Fruit fly (Drosophila melanogaster) whole organism, embryonic: Measurements from ENCODE around the gene Jon99Fii.

Experiments
- Atf-2 ChIP-seq: fragments of 200-800 bp; sonication (Bioruptor generic); optimal IDR thresholded peaks from 2 replicates; lab custom pipeline; 2016; ENCODE audit warnings: missing biosample characterization, missing genetic modification characterization
- B-H1 ChIP-seq: fragments of 200-800 bp; sonication (Bioruptor generic); IDR thresholded peaks from 3 replicates; pipeline ENCODE4 v1.3.6; 2022; ENCODE audit warnings: missing biosample characterization, missing genetic modification characterization
- BtbVII ChIP-seq: fragments of 200-800 bp; sonication (Bioruptor generic); optimal IDR thresholded peaks from 3 replicates; lab custom pipeline; 2017; ENCODE audit warnings: missing biosample characterization, mild to moderate bottlenecking, missing genetic modification characterization
- CG10209 ChIP-seq: fragments of 200-800 bp; sonication (Bioruptor generic); optimal IDR thresholded peaks from 3 replicates; lab custom pipeline; 2017; ENCODE audit warnings: missing biosample characterization, mild to moderate bottlenecking, missing genetic modification characterization, missing genetic modification reagents
- CG10543 ChIP-seq: fragments of 200-800 bp; sonication (Bioruptor generic); optimal IDR thresholded peaks from 3 replicates; lab custom pipeline; 2017; ENCODE audit warnings: missing biosample characterization, mild to moderate bottlenecking, missing genetic modification characterization, moderate library complexity
- CG10959 ChIP-seq: fragments of 200-800 bp; sonication (Bioruptor generic); IDR thresholded peaks from 2 replicates; pipeline ENCODE4 v1.3.6; 2022; ENCODE audit warnings: missing biosample characterization, missing genetic modification characterization
- CG11093 ChIP-seq: fragments of 200-800 bp; sonication (Bioruptor generic); IDR thresholded peaks from 3 replicates; pipeline ENCODE4 v1.3.6; 2022; ENCODE audit warnings: missing biosample characterization, missing genetic modification characterization
- CG11398 ChIP-seq: fragments of 200-800 bp; sonication (Bioruptor generic); optimal IDR thresholded peaks from 2 replicates; lab custom pipeline; 2016; ENCODE audit warnings: missing biosample characterization, missing genetic modification characterization
- CG13424 ChIP-seq: fragments of 200-800 bp; sonication (Bioruptor generic); optimal IDR thresholded peaks from 2 replicates; lab custom pipeline; 2019; ENCODE audit warnings: missing biosample characterization, mild to moderate bottlenecking, missing genetic modification characterization, moderate library complexity
- CG13624 ChIP-seq: fragments of 200-800 bp; sonication (Bioruptor generic); optimal IDR thresholded peaks from 2 replicates; lab custom pipeline; 2016; ENCODE audit warnings: missing biosample characterization, missing genetic modification characterization
- CG13775 ChIP-seq: fragments of 200-800 bp; sonication (Bioruptor generic); optimal IDR thresholded peaks from 3 replicates; lab custom pipeline; 2017; ENCODE audit warnings: missing biosample characterization, mild to moderate bottlenecking, missing genetic modification characterization
- CG15011 ChIP-seq: fragments of 200-800 bp; sonication (Bioruptor generic); optimal IDR thresholded peaks from 3 replicates; lab custom pipeline; 2018; ENCODE audit warnings: missing biosample characterization, mild to moderate bottlenecking, missing genetic modification characterization
- CG15269 ChIP-seq: fragments of 200-800 bp; sonication (Bioruptor generic); optimal IDR thresholded peaks from 2 replicates; lab custom pipeline; 2018; ENCODE audit warnings: missing biosample characterization, mild to moderate bottlenecking, missing genetic modification characterization, moderate library complexity
- CG1529 ChIP-seq: fragments of 200-800 bp; sonication (Bioruptor generic); optimal IDR thresholded peaks from 3 replicates; lab custom pipeline; 2018; ENCODE audit warnings: missing biosample characterization, missing genetic modification characterization
- CG15479 ChIP-seq: fragments of 200-800 bp; sonication (Bioruptor generic); optimal IDR thresholded peaks from 3 replicates; lab custom pipeline; 2019; ENCODE audit warnings: missing biosample characterization, mild to moderate bottlenecking, missing genetic modification characterization, moderate library complexity
- CG17385 ChIP-seq: fragments of 200-800 bp; sonication (Bioruptor generic); optimal IDR thresholded peaks from 3 replicates; lab custom pipeline; 2018; ENCODE audit warnings: missing biosample characterization, mild to moderate bottlenecking, missing genetic modification characterization
- CG17802 ChIP-seq: fragments of 200-800 bp; sonication (Bioruptor generic); optimal IDR thresholded peaks from 2 replicates; lab custom pipeline; 2018; ENCODE audit warnings: missing biosample characterization, mild to moderate bottlenecking, missing genetic modification characterization, moderate library complexity
- CG18011 ChIP-seq: fragments of 200-800 bp; sonication (Bioruptor generic); optimal IDR thresholded peaks from 2 replicates; lab custom pipeline; 2017; ENCODE audit warnings: missing biosample characterization, missing genetic modification characterization, mild to moderate bottlenecking, moderate library complexity, missing genotype
- CG18599 ChIP-seq: fragments of 200-800 bp; sonication (Bioruptor generic); optimal IDR thresholded peaks from 3 replicates; lab custom pipeline; 2017; ENCODE audit warnings: missing biosample characterization, missing genetic modification characterization, mild to moderate bottlenecking, moderate library complexity, missing genetic modification reagents
- CG31388 ChIP-seq: fragments of 200-800 bp; sonication (Bioruptor generic); optimal IDR thresholded peaks from 2 replicates; lab custom pipeline; 2016; ENCODE audit warnings: missing biosample characterization, missing genetic modification characterization
- CG3281 ChIP-seq: fragments of 200-800 bp; sonication (Bioruptor generic); optimal IDR thresholded peaks from 3 replicates; lab custom pipeline; 2017; ENCODE audit warnings: missing biosample characterization, mild to moderate bottlenecking, missing genetic modification characterization
- CG43689 ChIP-seq: fragments of 200-800 bp; sonication (Bioruptor generic); IDR thresholded peaks from 2 replicates; pipeline ENCODE4 v1.3.6; 2022; ENCODE audit warnings: missing biosample characterization, missing genetic modification characterization
- CG6254 ChIP-seq: fragments of 200-800 bp; sonication (Bioruptor generic); optimal IDR thresholded peaks from 3 replicates; lab custom pipeline; 2017; ENCODE audit warnings: mild to moderate bottlenecking, missing biosample characterization, missing genetic modification reagents, missing genetic modification characterization
- CG6765 ChIP-seq: fragments of 200-800 bp; sonication (Bioruptor generic); optimal IDR thresholded peaks from 3 replicates; lab custom pipeline; 2017; ENCODE audit warnings: missing biosample characterization, mild to moderate bottlenecking, missing genetic modification characterization
- CG7745 ChIP-seq: fragments of 200-800 bp; sonication (Bioruptor generic); optimal IDR thresholded peaks from 2 replicates; lab custom pipeline; 2018; ENCODE audit warnings: missing biosample characterization, mild to moderate bottlenecking, missing genetic modification characterization, moderate library complexity
- CG9797 ChIP-seq: fragments of 200-800 bp; sonication (Bioruptor generic); optimal IDR thresholded peaks from 3 replicates; lab custom pipeline; 2018; ENCODE audit warnings: missing biosample characterization, mild to moderate bottlenecking, missing genetic modification characterization
- CG9876 ChIP-seq: fragments of 200-800 bp; sonication (Bioruptor generic); optimal IDR thresholded peaks from 2 replicates; lab custom pipeline; 2016; ENCODE audit warnings: missing biosample characterization, missing genetic modification characterization
- CrebB ChIP-seq: fragments of 200-800 bp; sonication (Bioruptor generic); optimal IDR thresholded peaks from 3 replicates; lab custom pipeline; 2018; ENCODE audit warnings: missing biosample characterization, mild to moderate bottlenecking, missing genetic modification characterization
- D19B ChIP-seq: fragments of 200-800 bp; sonication (Bioruptor generic); optimal IDR thresholded peaks from 2 replicates; lab custom pipeline; 2017; ENCODE audit warnings: missing biosample characterization, mild to moderate bottlenecking, missing genetic modification characterization
- Jarid2 ChIP-seq: fragments of 200-800 bp; sonication (Bioruptor generic); optimal IDR thresholded peaks from 3 replicates; lab custom pipeline; 2017; ENCODE audit warnings: mild to moderate bottlenecking, missing biosample characterization, missing genetic modification reagents, missing genetic modification characterization
- Max ChIP-seq: fragments of 200-800 bp; sonication (Bioruptor generic); optimal IDR thresholded peaks from 2 replicates; lab custom pipeline; 2016; ENCODE audit warnings: missing biosample characterization, mild to moderate bottlenecking, missing genetic modification characterization
- Meics ChIP-seq: fragments of 200-800 bp; sonication (Bioruptor generic); optimal IDR thresholded peaks from 2 replicates; lab custom pipeline; 2017; ENCODE audit warnings: missing biosample characterization, mild to moderate bottlenecking, missing genetic modification characterization
- Mes4 ChIP-seq: fragments of 200-800 bp; sonication (Bioruptor generic); optimal IDR thresholded peaks from 2 replicates; lab custom pipeline; 2016; ENCODE audit warnings: missing biosample characterization, missing genetic modification characterization
- Pdp1 ChIP-seq, 2 experiments: fragments of 200-800 bp; sonication (Bioruptor generic); optimal IDR thresholded peaks; 3 replicates each; lab custom pipeline; 2016; ENCODE audit warnings: missing biosample characterization in 2 of 2, missing genetic modification characterization in 2 of 2, mild to moderate bottlenecking in 1 of 2, moderate library complexity in 1 of 2
- Ravus ChIP-seq: fragments of 200-800 bp; sonication (Bioruptor generic); IDR thresholded peaks from 2 replicates; pipeline ENCODE4 v1.3.6; 2022; ENCODE audit warnings: missing biosample characterization, missing genetic modification characterization
- ab ChIP-seq: fragments of 200-800 bp; sonication (Bioruptor generic); optimal IDR thresholded peaks from 2 replicates; lab custom pipeline; 2016; ENCODE audit warnings: missing biosample characterization, missing genetic modification characterization
- ato ChIP-seq: fragments of 200-800 bp; sonication (Bioruptor generic); IDR thresholded peaks from 2 replicates; pipeline ENCODE4 v1.3.6; 2022; ENCODE audit warnings: missing biosample characterization, missing genetic modification characterization; ENCODE audit not compliant: partially characterized antibody
- az2 ChIP-seq: fragments of 200-800 bp; sonication (Bioruptor generic); optimal IDR thresholded peaks from 3 replicates; lab custom pipeline; 2016; ENCODE audit warnings: missing biosample characterization, missing genetic modification characterization
- bcd ChIP-seq: fragments of 200-800 bp; sonication (Bioruptor generic); optimal IDR thresholded peaks from 2 replicates; lab custom pipeline; 2017; ENCODE audit warnings: missing biosample characterization, mild to moderate bottlenecking, missing genetic modification characterization
- crc ChIP-seq: fragments of 200-800 bp; sonication (Bioruptor generic); optimal IDR thresholded peaks from 2 replicates; lab custom pipeline; 2016; ENCODE audit warnings: missing biosample characterization, missing genetic modification characterization
- dysf ChIP-seq: fragments of 200-800 bp; sonication (Bioruptor generic); IDR thresholded peaks from 3 replicates; pipeline ENCODE4 v1.3.6; 2022; ENCODE audit warnings: missing biosample characterization, missing genetic modification characterization
- lmd ChIP-seq: fragments of 200-800 bp; sonication (Bioruptor generic); IDR thresholded peaks from 2 replicates; pipeline ENCODE4 v1.3.6; 2022; ENCODE audit warnings: missing biosample characterization, missing genetic modification characterization
- peb ChIP-seq: fragments of 200-800 bp; sonication (Bioruptor generic); IDR thresholded peaks from 2 replicates; pipeline ENCODE4 v1.3.6; 2022; ENCODE audit warnings: missing biosample characterization, missing genetic modification characterization
- schlank ChIP-seq: fragments of 200-800 bp; sonication (Bioruptor generic); optimal IDR thresholded peaks from 2 replicates; lab custom pipeline; 2018; ENCODE audit warnings: missing biosample characterization, mild to moderate bottlenecking, missing genetic modification characterization
- sd ChIP-seq: fragments of 200-800 bp; sonication (Bioruptor generic); optimal IDR thresholded peaks from 3 replicates; lab custom pipeline; 2018; ENCODE audit warnings: missing biosample characterization, mild to moderate bottlenecking, missing genetic modification characterization, moderate library complexity
- sens ChIP-seq: fragments of 200-800 bp; sonication (Bioruptor generic); peaks from one replicate; lab custom pipeline; 2016; ENCODE audit warnings: missing biosample characterization, missing genetic modification characterization
- sim ChIP-seq: fragments of 200-800 bp; sonication (Bioruptor generic); IDR thresholded peaks from 2 replicates; pipeline ENCODE4 v1.3.6; 2022; ENCODE audit warnings: missing biosample characterization, missing genetic modification characterization
- slp2 ChIP-seq: fragments of 200-800 bp; sonication (Bioruptor generic); optimal IDR thresholded peaks from 2 replicates; lab custom pipeline; 2016; ENCODE audit warnings: missing biosample characterization, missing genetic modification characterization
- ssp ChIP-seq: fragments of 200-800 bp; sonication (Bioruptor generic); IDR thresholded peaks from 2 replicates; pipeline ENCODE4 v1.3.6; 2022; ENCODE audit warnings: missing biosample characterization, missing genetic modification characterization
- tup ChIP-seq: fragments of 200-800 bp; sonication (Bioruptor generic); optimal IDR thresholded peaks from 2 replicates; lab custom pipeline; 2016; ENCODE audit warnings: missing biosample characterization, mild to moderate bottlenecking, missing genetic modification characterization, moderate library complexity
- vvl ChIP-seq: fragments of 200-800 bp; sonication (Bioruptor generic); IDR thresholded peaks from 2 replicates; pipeline ENCODE4 v1.3.6; 2022; ENCODE audit warnings: missing biosample characterization, missing genetic modification characterization
- wor ChIP-seq: fragments of 200-800 bp; sonication (Bioruptor generic); IDR thresholded peaks from 2 replicates; pipeline ENCODE4 v1.3.6; 2022; ENCODE audit warnings: missing biosample characterization, missing genetic modification characterization

Jon99Fii gene

dm6 chr3R:30536919-30537318, 49.2 kb upstream of the Jon99Fii start (continued):
- TF ChIP-seq lmd (GFP tag; lab: Robert Waterston, UW): no peak
- no peak for TF ChIP-seq bcd
- TF ChIP-seq CG13624: no peak
- TF ChIP-seq crc (GFP tag; lab: Kevin White, UChicago): no peak
- no peak for TF ChIP-seq CG15269 (tag; lab: Kevin White, UChicago)
- no peak for TF ChIP-seq CG11093
- TF ChIP-seq sd (tag; lab: Kevin White, UChicago): peak; percentile 36
- peak; percentile 57 for TF ChIP-seq CG18599
- no peak for TF ChIP-seq tup (GFP tag; lab: Kevin White, UChicago)
- no peak for TF ChIP-seq Atf-2 (GFP tag; lab: Kevin White, UChicago)
- peak; percentile 24 for TF ChIP-seq schlank (tag; lab: Kevin White, UChicago)
- no peak for TF ChIP-seq CG10209 (GFP tag; lab: Kevin White, UChicago)
- TF ChIP-seq Pdp1 (GFP tag; optimal IDR thresholded peaks at IDR 0.05; lab: Kevin White, UChicago): peak in 1 of 2 experiments; percentile 52
- no peak for TF ChIP-seq slp2
- TF ChIP-seq vvl (GFP tag; lab: Robert Waterston, UW): no peak
- no peak for TF ChIP-seq Max (GFP tag; lab: Kevin White, UChicago)
- TF ChIP-seq CG18011: no peak
- no peak for TF ChIP-seq CG13424 (tag; lab: Kevin White, UChicago)
- TF ChIP-seq CG10959: no peak
- no peak for TF ChIP-seq CrebB (tag; lab: Kevin White, UChicago)
- no peak for TF ChIP-seq dysf
- no peak for TF ChIP-seq CG7745
- no peak for TF ChIP-seq CG13775
- peak; percentile 38 for TF ChIP-seq CG3281 (GFP tag; lab: Kevin White, UChicago)
- TF ChIP-seq wor: no peak
- TF ChIP-seq sens (GFP tag; lab: Kevin White, UChicago): no peak
- TF ChIP-seq CG15011 (GFP tag; lab: Kevin White, UChicago): no peak
- TF ChIP-seq CG9876: no peak
- no peak for TF ChIP-seq CG6254 (GFP tag; lab: Kevin White, UChicago)
- no peak for TF ChIP-seq Mes4
- TF ChIP-seq CG31388 (GFP tag; lab: Kevin White, UChicago): no peak
- no peak for TF ChIP-seq CG17802 (tag; lab: Kevin White, UChicago)
- TF ChIP-seq ssp (GFP tag; lab: Robert Waterston, UW): no peak
- TF ChIP-seq CG43689 (GFP tag; lab: Robert Waterston, UW): no peak
- TF ChIP-seq CG1529 (GFP tag; lab: Kevin White, UChicago): no peak
- TF ChIP-seq sim (GFP tag; lab: Robert Waterston, UW): no peak
- no peak for TF ChIP-seq CG15479 (GFP tag; lab: Kevin White, UChicago)
- no peak for TF ChIP-seq CG9797
- no peak for TF ChIP-seq B-H1 (GFP tag; lab: Robert Waterston, UW)
- no peak for TF ChIP-seq az2 (GFP tag; lab: Kevin White, UChicago)
- TF ChIP-seq D19B (GFP tag; lab: Kevin White, UChicago): no peak
- no peak for TF ChIP-seq ato
- TF ChIP-seq Jarid2 (GFP tag; lab: Kevin White, UChicago): no peak
- no peak for TF ChIP-seq peb (GFP tag; lab: Robert Waterston, UW)
- TF ChIP-seq Ravus (GFP tag; lab: Robert Waterston, UW): no peak
- no peak for TF ChIP-seq CG11398
- TF ChIP-seq Meics (GFP tag; lab: Kevin White, UChicago): peak; percentile 21
- peak; percentile 63 for TF ChIP-seq CG10543
- no peak for TF ChIP-seq CG17385 (GFP tag; lab: Kevin White, UChicago)
- peak; percentile 49 for TF ChIP-seq CG6765 (GFP tag; lab: Kevin White, UChicago)
- no peak for TF ChIP-seq BtbVII (GFP tag; lab: Kevin White, UChicago)
- no peak for TF ChIP-seq ab (GFP tag; lab: Kevin White, UChicago)
